Fruit fly (Drosophila melanogaster) whole organism, prepupa: ENCODE results near the gene Csp.

Experiments used
- CG10631 ChIP-seq: fragments of 200-800 bp; sonication (Bioruptor generic); optimal IDR thresholded peaks from 2 replicates; lab custom pipeline; 2016; ENCODE audit warnings: missing biosample characterization, missing genetic modification characterization
- CG10669 ChIP-seq: fragments of 200-800 bp; sonication (Bioruptor generic); optimal IDR thresholded peaks from 3 replicates; lab custom pipeline; 2018; ENCODE audit warnings: missing biosample characterization, mild to moderate bottlenecking, missing genetic modification characterization, moderate library complexity
- CG11294 ChIP-seq: fragments of 200-800 bp; sonication (Bioruptor generic); IDR thresholded peaks from 2 replicates; pipeline ENCODE4 v1.3.6; 2022; ENCODE audit warnings: missing biosample characterization, missing genetic modification characterization
- CG11762 ChIP-seq: fragments of 200-800 bp; sonication (Bioruptor generic); optimal IDR thresholded peaks from 3 replicates; lab custom pipeline; 2016; ENCODE audit warnings: missing biosample characterization, missing genetic modification characterization; ENCODE audit not compliant: insufficient read depth
- CG15336 ChIP-seq: fragments of 200-800 bp; sonication (Bioruptor generic); IDR thresholded peaks from 2 replicates; pipeline ENCODE4 v1.3.6; 2022; ENCODE audit warnings: missing biosample characterization, missing genetic modification characterization
- CG1621 ChIP-seq: fragments of 200-800 bp; sonication (Bioruptor generic); optimal IDR thresholded peaks from 3 replicates; lab custom pipeline; 2018; ENCODE audit warnings: missing biosample characterization, mild to moderate bottlenecking, missing genetic modification characterization
- CG16779 ChIP-seq: fragments of 200-800 bp; sonication (Bioruptor generic); optimal IDR thresholded peaks from 3 replicates; lab custom pipeline; 2017; ENCODE audit warnings: missing biosample characterization, mild to moderate bottlenecking, missing genetic modification characterization
- CG3032 ChIP-seq: fragments of 200-800 bp; optimal IDR thresholded peaks from 2 replicates; lab custom pipeline; 2019; ENCODE audit warnings: missing biosample characterization, mild to moderate bottlenecking, missing genetic modification characterization, moderate library complexity
- CG31627 ChIP-seq: fragments of 200-800 bp; sonication (Bioruptor generic); optimal IDR thresholded peaks from 3 replicates; lab custom pipeline; 2016; ENCODE audit warnings: missing biosample characterization, missing genetic modification characterization
- CG32006 ChIP-seq: fragments of 200-800 bp; sonication (Bioruptor generic); optimal IDR thresholded peaks from 3 replicates; lab custom pipeline; 2017; ENCODE audit warnings: missing biosample characterization, mild to moderate bottlenecking, missing genetic modification characterization
- CG34406 ChIP-seq: fragments of 200-800 bp; sonication (Bioruptor generic); optimal IDR thresholded peaks from 3 replicates; lab custom pipeline; 2016; ENCODE audit warnings: missing biosample characterization, missing genetic modification characterization
- CG3919 ChIP-seq: fragments of 200-800 bp; sonication (Bioruptor generic); optimal IDR thresholded peaks from 3 replicates; lab custom pipeline; 2016; ENCODE audit warnings: missing biosample characterization, missing genetic modification characterization
- CG4318 ChIP-seq: fragments of 200-800 bp; sonication (Bioruptor generic); optimal IDR thresholded peaks from 3 replicates; lab custom pipeline; 2017; ENCODE audit warnings: missing biosample characterization, mild to moderate bottlenecking, missing genetic modification characterization
- CG6163 ChIP-seq: fragments of 200-800 bp; sonication (Bioruptor generic); IDR thresholded peaks from 3 replicates; pipeline ENCODE4 v1.3.6; 2022; ENCODE audit warnings: missing biosample characterization, missing genetic modification characterization
- CG6276 ChIP-seq: fragments of 200-800 bp; sonication (Bioruptor generic); optimal IDR thresholded peaks from 2 replicates; lab custom pipeline; 2017; ENCODE audit warnings: missing biosample characterization, mild to moderate bottlenecking, missing genetic modification characterization
- CG6808 ChIP-seq: fragments of 200-800 bp; sonication (Bioruptor generic); optimal IDR thresholded peaks from 3 replicates; lab custom pipeline; 2017; ENCODE audit warnings: missing biosample characterization, missing genetic modification characterization, mild to moderate bottlenecking, moderate library complexity, missing genetic modification reagents
- CG6854 ChIP-seq: fragments of 200-800 bp; sonication (Bioruptor generic); optimal IDR thresholded peaks from 2 replicates; lab custom pipeline; 2017; ENCODE audit warnings: missing biosample characterization, mild to moderate bottlenecking, missing genetic modification characterization
- CG7368 ChIP-seq: fragments of 200-800 bp; sonication (Bioruptor generic); optimal IDR thresholded peaks from 3 replicates; lab custom pipeline; 2016; ENCODE audit warnings: missing biosample characterization, missing genetic modification characterization
- CG8119 ChIP-seq: fragments of 200-800 bp; sonication (Bioruptor generic); IDR thresholded peaks from 3 replicates; pipeline ENCODE4 v1.3.6; 2022; ENCODE audit warnings: missing biosample characterization, missing genetic modification characterization
- CG8319 ChIP-seq: fragments of 200-800 bp; sonication (Bioruptor generic); optimal IDR thresholded peaks from 3 replicates; lab custom pipeline; 2016; ENCODE audit warnings: missing biosample characterization, missing genetic modification characterization
- CG8632 ChIP-seq: fragments of 200-800 bp; sonication (Bioruptor generic); optimal IDR thresholded peaks from 3 replicates; lab custom pipeline; 2016; ENCODE audit warnings: missing biosample characterization, missing genetic modification characterization
- CG9139 ChIP-seq: fragments of 200-800 bp; sonication (Bioruptor generic); optimal IDR thresholded peaks from 3 replicates; lab custom pipeline; 2017; ENCODE audit warnings: missing biosample characterization, mild to moderate bottlenecking, missing genetic modification characterization
- Eip75B ChIP-seq: fragments of 200-800 bp; sonication (Bioruptor generic); optimal IDR thresholded peaks from 3 replicates; lab custom pipeline; 2016; ENCODE audit warnings: missing biosample characterization, missing genetic modification characterization
- Eip78C ChIP-seq: fragments of 200-800 bp; sonication (Bioruptor generic); peaks from one replicate; lab custom pipeline; 2016; ENCODE audit warnings: missing biosample characterization, missing genetic modification characterization
- Eip93F ChIP-seq: fragments of 200-800 bp; sonication (Bioruptor generic); optimal IDR thresholded peaks from 2 replicates; lab custom pipeline; 2016; ENCODE audit warnings: missing biosample characterization, mild to moderate bottlenecking, missing genetic modification characterization
- Ets21C ChIP-seq: fragments of 200-800 bp; sonication (Bioruptor generic); optimal IDR thresholded peaks from 3 replicates; lab custom pipeline; 2016; ENCODE audit warnings: missing biosample characterization, missing genetic modification characterization
- Ets96B ChIP-seq: fragments of 200-800 bp; optimal IDR thresholded peaks from 2 replicates; lab custom pipeline; 2019; ENCODE audit warnings: missing biosample characterization, mild to moderate bottlenecking, missing genetic modification characterization, moderate library complexity
- Gug ChIP-seq: fragments of 200-800 bp; sonication (Bioruptor generic); IDR thresholded peaks from 2 replicates; pipeline ENCODE4 v1.3.6; 2022; ENCODE audit warnings: missing biosample characterization, missing genetic modification characterization
- Hr39 ChIP-seq: fragments of 200-800 bp; sonication (Bioruptor generic); optimal IDR thresholded peaks from 2 replicates; lab custom pipeline; 2016; ENCODE audit warnings: missing biosample characterization, missing genetic modification characterization
- Hr4 ChIP-seq: fragments of 200-800 bp; sonication (Bioruptor generic); optimal IDR thresholded peaks from 3 replicates; lab custom pipeline; 2016; ENCODE audit warnings: missing biosample characterization, missing genetic modification characterization
- Lpt ChIP-seq: fragments of 200-800 bp; sonication (Bioruptor generic); optimal IDR thresholded peaks from 3 replicates; lab custom pipeline; 2016; ENCODE audit warnings: missing biosample characterization, missing genetic modification characterization
- OdsH ChIP-seq: fragments of 200-800 bp; sonication (Bioruptor generic); optimal IDR thresholded peaks from 3 replicates; lab custom pipeline; 2016; ENCODE audit warnings: missing biosample characterization, missing genetic modification characterization
- Smox ChIP-seq: fragments of 200-800 bp; sonication (Bioruptor generic); optimal IDR thresholded peaks from 3 replicates; lab custom pipeline; 2016; ENCODE audit warnings: missing biosample characterization, missing genetic modification characterization
- Sox14 ChIP-seq: fragments of 200-800 bp; sonication (Bioruptor generic); optimal IDR thresholded peaks from 3 replicates; lab custom pipeline; 2016; ENCODE audit warnings: missing biosample characterization, missing genetic modification characterization
- cyc ChIP-seq: fragments of 200-800 bp; sonication (Bioruptor generic); optimal IDR thresholded peaks from 3 replicates; lab custom pipeline; 2016; ENCODE audit warnings: missing biosample characterization, missing genetic modification characterization
- dsx ChIP-seq: fragments of 200-800 bp; optimal IDR thresholded peaks from 3 replicates; lab custom pipeline; 2019; ENCODE audit warnings: missing biosample characterization, mild to moderate bottlenecking, missing genetic modification characterization, moderate library complexity; ENCODE audit not compliant: poor library complexity, severe bottlenecking
- eg ChIP-seq: fragments of 200-800 bp; sonication (Bioruptor generic); IDR thresholded peaks from 3 replicates; pipeline ENCODE4 v1.3.6; 2022; ENCODE audit warnings: missing biosample characterization, missing genetic modification characterization
- esn ChIP-seq: fragments of 200-800 bp; sonication (Bioruptor generic); optimal IDR thresholded peaks from 2 replicates; lab custom pipeline; 2016; ENCODE audit warnings: missing biosample characterization, mild to moderate bottlenecking, missing genetic modification characterization, moderate library complexity
- fd59A ChIP-seq: fragments of 200-800 bp; sonication (Bioruptor generic); optimal IDR thresholded peaks from 2 replicates; lab custom pipeline; 2017; ENCODE audit warnings: missing biosample characterization, mild to moderate bottlenecking, missing genetic modification characterization, missing genetic modification reagents
- fkh ChIP-seq: fragments of 200-800 bp; sonication (Bioruptor generic); optimal IDR thresholded peaks from 3 replicates; lab custom pipeline; 2017; ENCODE audit warnings: missing biosample characterization, mild to moderate bottlenecking, missing genetic modification characterization, moderate library complexity
- lz ChIP-seq: fragments of 200-800 bp; sonication (Bioruptor generic); optimal IDR thresholded peaks from 3 replicates; lab custom pipeline; 2016; ENCODE audit warnings: missing biosample characterization, missing genetic modification characterization
- net ChIP-seq: fragments of 200-800 bp; sonication (Bioruptor generic); optimal IDR thresholded peaks from 3 replicates; lab custom pipeline; 2016; ENCODE audit warnings: missing biosample characterization, missing genetic modification characterization
- pdm3 ChIP-seq: fragments of 200-800 bp; sonication (Bioruptor generic); optimal IDR thresholded peaks from 3 replicates; lab custom pipeline; 2016; ENCODE audit warnings: missing biosample characterization, missing genetic modification characterization
- spab ChIP-seq: fragments of 200-800 bp; sonication (Bioruptor generic); optimal IDR thresholded peaks from 2 replicates; lab custom pipeline; 2017; ENCODE audit warnings: missing biosample characterization, mild to moderate bottlenecking, missing genetic modification characterization, missing genetic modification reagents
- ss ChIP-seq, 2 experiments: fragments of 200-800 bp; sonication (Bioruptor generic); optimal IDR thresholded peaks; 2 replicates in 1 of 2; 3 replicates in 1 of 2; lab custom pipeline; 2017 to 2018; ENCODE audit warnings: mild to moderate bottlenecking in 2 of 2, missing biosample characterization in 2 of 2, missing genetic modification characterization in 2 of 2, moderate library complexity in 1 of 2
- svp ChIP-seq: fragments of 200-800 bp; sonication (Bioruptor generic); peaks from one replicate; lab custom pipeline; 2016; ENCODE audit warnings: missing biosample characterization, missing genetic modification characterization
- vri ChIP-seq: fragments of 200-800 bp; sonication (Bioruptor generic); optimal IDR thresholded peaks from 3 replicates; lab custom pipeline; 2016; ENCODE audit warnings: missing biosample characterization, mild to moderate bottlenecking, missing genetic modification characterization

The Csp gene

dm6 chr3L:22262797-22263423 is 4.3 kb upstream of the Csp start, which contains the start of the genes Rich and Ddx1 (continued):
- TF ChIP-seq CG6163 (GFP tag; lab: Robert Waterston, UW) (no peak), ss (GFP tag; optimal IDR thresholded peaks at IDR 0.05; lab: Kevin White, UChicago) (peak in 1 of 2 experiments; percentile 41), CG11294 (no peak), CG32006 (GFP tag; lab: Kevin White, UChicago) (peak; percentile 53), Smox (GFP tag; lab: Kevin White, UChicago) (peak; percentile 61), Lpt (GFP tag; lab: Kevin White, UChicago) (no peak), vri (GFP tag; lab: Kevin White, UChicago) (no peak), CG6808 (GFP tag; lab: Kevin White, UChicago) (no peak), Hr4 (no peak), cyc (GFP tag; lab: Kevin White, UChicago) (peak; percentile 56), CG1621 (tag; lab: Kevin White, UChicago) (no peak), CG7368 (no peak), Ets96B (tag; lab: Kevin White, UChicago) (peak; percentile 30), CG15336 (no peak), CG11762 (GFP tag; lab: Kevin White, UChicago) (no peak), spab (GFP tag; lab: Kevin White, UChicago) (no peak), CG9139 (GFP tag; lab: Kevin White, UChicago) (no peak), Gug (no peak), lz (GFP tag; lab: Kevin White, UChicago) (peak; percentile 53), net (GFP tag; lab: Kevin White, UChicago) (no peak), CG6276 (GFP tag; lab: Kevin White, UChicago) (no peak), CG10631 (GFP tag; lab: Kevin White, UChicago) (no peak), esn (peak; percentile 58), CG3032 (tag; lab: Kevin White, UChicago) (peak; percentile 35), Eip78C (GFP tag; lab: Kevin White, UChicago) (peak; percentile 86), CG34406 (GFP tag; lab: Kevin White, UChicago) (peak; percentile 11), CG6854 (GFP tag; lab: Kevin White, UChicago) (no peak), fkh (GFP tag; lab: Kevin White, UChicago) (no peak)

- TF ChIP-seq net (GFP tag; lab: Kevin White, UChicago) (no peak), fkh (GFP tag; lab: Kevin White, UChicago) (no peak), lz (GFP tag; lab: Kevin White, UChicago) (no peak), CG6854 (GFP tag; lab: Kevin White, UChicago) (no peak), pdm3 (GFP tag; lab: Kevin White, UChicago) (peak; percentile 23), cyc (GFP tag; lab: Kevin White, UChicago) (peak; percentile 4), Hr39 (GFP tag; lab: Kevin White, UChicago) (peak; percentile 46), Eip78C (GFP tag; lab: Kevin White, UChicago) (peak; percentile 69), Lpt (GFP tag; lab: Kevin White, UChicago) (no peak), CG10669 (peak; percentile 95), CG8119 (GFP tag; lab: Robert Waterston, UW) (no peak), CG3919 (GFP tag; lab: Kevin White, UChicago) (peak; percentile 23), dsx (GFP tag; lab: Kevin White, UChicago) (no peak), eg (peak; percentile 5; the same call in 1 of the 3 replicates), CG6808 (GFP tag; lab: Kevin White, UChicago) (no peak), CG6276 (GFP tag; lab: Kevin White, UChicago) (no peak), CG4318 (GFP tag; lab: Kevin White, UChicago) (no peak), CG8319 (GFP tag; lab: Kevin White, UChicago) (no peak), CG1621 (tag; lab: Kevin White, UChicago) (peak; percentile 95), CG3032 (tag; lab: Kevin White, UChicago) (peak; percentile 39), Eip93F (GFP tag; lab: Kevin White, UChicago) (no peak), Eip75B (GFP tag; lab: Kevin White, UChicago) (no peak), spab (GFP tag; lab: Kevin White, UChicago) (no peak), CG31627 (peak; percentile 21), fd59A (GFP tag; lab: Kevin White, UChicago) (no peak), Sox14 (peak; percentile 14), Ets21C (GFP tag; lab: Kevin White, UChicago) (peak; percentile 11), CG16779 (no peak), svp (no peak), CG34406 (GFP tag; lab: Kevin White, UChicago) (no peak), CG8632 (GFP tag; lab: Kevin White, UChicago) (no peak), OdsH (no peak), CG11762 (GFP tag; lab: Kevin White, UChicago) (no peak), CG32006 (GFP tag; lab: Kevin White, UChicago) (no peak)
These were observed 647 bp upstream of the Csp start, which contains the start of gene CG11523 for dm6 chr3L:22266535-22266934. Gene CG11523 (minus strand): TSS chr3L:22266679.
